Fruit fly (Drosophila melanogaster) whole organism, embryonic: ENCODE results near the gene Datp.
A peak's percentile ranks its signal among the peaks of the same experiment; 100 is the strongest.

Source experiments
- Atf-2 ChIP-seq: fragments of 200-800 bp; sonication (Bioruptor generic); optimal IDR thresholded peaks from 2 replicates; lab custom pipeline; 2016; ENCODE audit warnings: missing biosample characterization, missing genetic modification characterization
- B-H2 ChIP-seq: fragments of 200-800 bp; sonication (Bioruptor generic); optimal IDR thresholded peaks from 2 replicates; lab custom pipeline; 2018; ENCODE audit warnings: missing biosample characterization, mild to moderate bottlenecking, missing genetic modification characterization
- BEAF-32 ChIP-seq: fragments of 200-800 bp; sonication (Bioruptor generic); optimal IDR thresholded peaks from 3 replicates; lab custom pipeline; 2017; ENCODE audit warnings: missing biosample characterization, missing genetic modification characterization, mild to moderate bottlenecking, moderate library complexity, missing genetic modification reagents
- Blimp-1 ChIP-seq: fragments of 200-800 bp; sonication (Bioruptor generic); optimal IDR thresholded peaks from 3 replicates; lab custom pipeline; 2018; ENCODE audit warnings: missing biosample characterization, missing genetic modification characterization, mild to moderate bottlenecking, moderate library complexity, missing genetic modification reagents
- CG12391 ChIP-seq: fragments of 200-800 bp; sonication (Bioruptor generic); optimal IDR thresholded peaks from 3 replicates; lab custom pipeline; 2018; ENCODE audit warnings: missing biosample characterization, mild to moderate bottlenecking, missing genetic modification characterization, moderate library complexity
- CG14667 ChIP-seq: fragments of 200-800 bp; sonication (Bioruptor generic); IDR thresholded peaks from 2 replicates; pipeline ENCODE4 v1.3.6; 2022; ENCODE audit warnings: missing biosample characterization, missing genetic modification characterization
- CG16863 ChIP-seq: fragments of 200-800 bp; sonication (Bioruptor generic); optimal IDR thresholded peaks from 3 replicates; lab custom pipeline; 2016; ENCODE audit warnings: missing biosample characterization, missing genetic modification characterization
- CG17186 ChIP-seq: fragments of 200-800 bp; sonication (Bioruptor generic); optimal IDR thresholded peaks from 3 replicates; lab custom pipeline; 2017; ENCODE audit warnings: missing biosample characterization, missing genetic modification reagents, missing genetic modification characterization
- CG2678 ChIP-seq: fragments of 200-800 bp; sonication (Bioruptor generic); optimal IDR thresholded peaks from 3 replicates; lab custom pipeline; 2019; ENCODE audit warnings: missing biosample characterization, mild to moderate bottlenecking, missing genetic modification characterization, moderate library complexity
- CG2889 ChIP-seq: fragments of 200-800 bp; sonication (Bioruptor generic); IDR thresholded peaks from 3 replicates; pipeline ENCODE4 v1.3.6; 2022; ENCODE audit warnings: missing biosample characterization, missing genetic modification characterization
- CG3065 ChIP-seq: fragments of 200-800 bp; sonication (Bioruptor generic); optimal IDR thresholded peaks from 2 replicates; lab custom pipeline; 2016; ENCODE audit warnings: missing biosample characterization, missing genetic modification characterization
- CG3281 ChIP-seq: fragments of 200-800 bp; sonication (Bioruptor generic); optimal IDR thresholded peaks from 3 replicates; lab custom pipeline; 2017; ENCODE audit warnings: missing biosample characterization, mild to moderate bottlenecking, missing genetic modification characterization
- CG3726 ChIP-seq: fragments of 200-800 bp; sonication (Bioruptor generic); IDR thresholded peaks from 3 replicates; pipeline ENCODE4, ENCODE4 v1.3.6; 2022; ENCODE audit warnings: missing biosample characterization, missing genetic modification characterization
- CG4617 ChIP-seq: fragments of 200-800 bp; sonication (Bioruptor generic); optimal IDR thresholded peaks from 3 replicates; lab custom pipeline; 2016; ENCODE audit warnings: missing biosample characterization, missing genetic modification characterization, borderline replicate concordance
- CG6175 ChIP-seq: fragments of 200-800 bp; sonication (Bioruptor generic); IDR thresholded peaks from 3 replicates; pipeline ENCODE4 v1.3.6; 2022; ENCODE audit warnings: missing biosample characterization, missing genetic modification characterization
- CG6272 ChIP-seq: fragments of 200-800 bp; sonication (Bioruptor generic); IDR thresholded peaks from 2 replicates; pipeline ENCODE4 v1.3.6; 2022; ENCODE audit warnings: missing biosample characterization, missing genetic modification characterization
- CG7745 ChIP-seq: fragments of 200-800 bp; sonication (Bioruptor generic); optimal IDR thresholded peaks from 2 replicates; lab custom pipeline; 2018; ENCODE audit warnings: missing biosample characterization, mild to moderate bottlenecking, missing genetic modification characterization, moderate library complexity
- CG7839 ChIP-seq: fragments of 200-800 bp; sonication (Bioruptor generic); optimal IDR thresholded peaks from 3 replicates; lab custom pipeline; 2018; ENCODE audit warnings: missing biosample characterization, mild to moderate bottlenecking, missing genetic modification characterization, moderate library complexity
- CG7928 ChIP-seq: fragments of 200-800 bp; sonication (Bioruptor generic); optimal IDR thresholded peaks from 2 replicates; lab custom pipeline; 2017; ENCODE audit warnings: missing biosample characterization, mild to moderate bottlenecking, missing genetic modification characterization
- CG8290 ChIP-seq, 3 experiments: fragments of 200-800 bp; sonication (Bioruptor generic); optimal IDR thresholded peaks; 2 replicates each; lab custom pipeline; 2016 to 2019; ENCODE audit warnings: missing biosample characterization in 3 of 3, missing genetic modification characterization in 3 of 3, mild to moderate bottlenecking in 2 of 3, moderate library complexity in 1 of 3
- CG8944 ChIP-seq: fragments of 200-800 bp; sonication (Bioruptor generic); optimal IDR thresholded peaks from 3 replicates; lab custom pipeline; 2016; ENCODE audit warnings: missing biosample characterization, missing genetic modification characterization
- Fer3 ChIP-seq: fragments of 200-800 bp; sonication (Bioruptor generic); optimal IDR thresholded peaks from 2 replicates; lab custom pipeline; 2018; ENCODE audit warnings: missing biosample characterization, mild to moderate bottlenecking, missing genetic modification characterization, moderate library complexity
- H2.0 ChIP-seq: fragments of 200-800 bp; sonication (Bioruptor generic); IDR thresholded peaks from 2 replicates; pipeline ENCODE4 v1.3.6; 2022; ENCODE audit warnings: missing biosample characterization, missing genetic modification characterization
- Hmr ChIP-seq: fragments of 200-800 bp; sonication (Bioruptor generic); optimal IDR thresholded peaks from 3 replicates; lab custom pipeline; 2017; ENCODE audit warnings: mild to moderate bottlenecking, missing biosample characterization, missing genetic modification reagents, missing genetic modification characterization
- Meics ChIP-seq: fragments of 200-800 bp; sonication (Bioruptor generic); optimal IDR thresholded peaks from 2 replicates; lab custom pipeline; 2017; ENCODE audit warnings: missing biosample characterization, mild to moderate bottlenecking, missing genetic modification characterization
- PHDP ChIP-seq: fragments of 200-800 bp; sonication (Bioruptor generic); optimal IDR thresholded peaks from 3 replicates; lab custom pipeline; 2018; ENCODE audit warnings: missing biosample characterization, mild to moderate bottlenecking, missing genetic modification characterization, moderate library complexity
- bsh ChIP-seq, 2 experiments: fragments of 200-800 bp; sonication (Bioruptor generic); optimal IDR thresholded peaks; 2 replicates each; lab custom pipeline; 2017 to 2018; ENCODE audit warnings: mild to moderate bottlenecking in 2 of 2, missing biosample characterization in 2 of 2, missing genetic modification characterization in 2 of 2, moderate library complexity in 1 of 2
- crc ChIP-seq: fragments of 200-800 bp; sonication (Bioruptor generic); optimal IDR thresholded peaks from 2 replicates; lab custom pipeline; 2016; ENCODE audit warnings: missing biosample characterization, missing genetic modification characterization
- cwo ChIP-seq: fragments of 200-800 bp; sonication (Bioruptor generic); optimal IDR thresholded peaks from 3 replicates; lab custom pipeline; 2017; ENCODE audit warnings: missing biosample characterization, missing genetic modification characterization, mild to moderate bottlenecking, moderate library complexity, missing genetic modification reagents
- dm ChIP-seq: fragments of 200-800 bp; sonication (Bioruptor generic); optimal IDR thresholded peaks from 3 replicates; lab custom pipeline; 2016; ENCODE audit warnings: missing biosample characterization, missing genetic modification characterization
- dmrt11E ChIP-seq: fragments of 200-800 bp; sonication (Bioruptor generic); optimal IDR thresholded peaks from 3 replicates; lab custom pipeline; 2018; ENCODE audit warnings: missing biosample characterization, mild to moderate bottlenecking, missing genetic modification characterization, moderate library complexity
- dpn ChIP-seq, 2 experiments: fragments of 200-800 bp; sonication (Bioruptor generic); optimal IDR thresholded peaks; 3 replicates each; lab custom pipeline; 2016; ENCODE audit warnings: missing biosample characterization in 2 of 2, missing genetic modification characterization in 2 of 2
- fd3F ChIP-seq: fragments of 200-800 bp; sonication (Bioruptor generic); optimal IDR thresholded peaks from 2 replicates; lab custom pipeline; 2018; ENCODE audit warnings: missing biosample characterization, mild to moderate bottlenecking, missing genetic modification characterization, moderate library complexity
- kay ChIP-seq: fragments of 200-800 bp; sonication (Bioruptor generic); optimal IDR thresholded peaks from 2 replicates; lab custom pipeline; 2016; ENCODE audit warnings: missing biosample characterization, missing genetic modification characterization
- maf-S ChIP-seq: fragments of 200-800 bp; sonication (Bioruptor generic); optimal IDR thresholded peaks from 2 replicates; lab custom pipeline; 2016; ENCODE audit warnings: missing biosample characterization, missing genetic modification characterization
- nmo ChIP-seq: fragments of 200-800 bp; sonication (Bioruptor generic); optimal IDR thresholded peaks from 2 replicates; lab custom pipeline; 2018; ENCODE audit warnings: missing biosample characterization, mild to moderate bottlenecking, missing genetic modification characterization, moderate library complexity
- pho ChIP-seq: fragments of 200-800 bp; sonication (Bioruptor generic); optimal IDR thresholded peaks from 2 replicates; lab custom pipeline; 2016; ENCODE audit warnings: missing biosample characterization, missing genetic modification characterization
- pita ChIP-seq: fragments of 200-800 bp; sonication (Bioruptor generic); optimal IDR thresholded peaks from 2 replicates; lab custom pipeline; 2017; ENCODE audit warnings: missing biosample characterization, mild to moderate bottlenecking, missing genetic modification characterization
- psq ChIP-seq: fragments of 200-800 bp; sonication (Bioruptor generic); optimal IDR thresholded peaks from 2 replicates; lab custom pipeline; 2017; ENCODE audit warnings: missing biosample characterization, missing genetic modification characterization
- scrt ChIP-seq: fragments of 200-800 bp; sonication (Bioruptor generic); optimal IDR thresholded peaks from 2 replicates; lab custom pipeline; 2018; ENCODE audit warnings: missing biosample characterization, mild to moderate bottlenecking, missing genetic modification characterization, moderate library complexity
- sd ChIP-seq: fragments of 200-800 bp; sonication (Bioruptor generic); optimal IDR thresholded peaks from 3 replicates; lab custom pipeline; 2018; ENCODE audit warnings: missing biosample characterization, mild to moderate bottlenecking, missing genetic modification characterization, moderate library complexity
- slp2 ChIP-seq: fragments of 200-800 bp; sonication (Bioruptor generic); optimal IDR thresholded peaks from 2 replicates; lab custom pipeline; 2016; ENCODE audit warnings: missing biosample characterization, missing genetic modification characterization
- sqz ChIP-seq: fragments of 200-800 bp; sonication (Bioruptor generic); optimal IDR thresholded peaks from 3 replicates; lab custom pipeline; 2018; ENCODE audit warnings: missing biosample characterization, mild to moderate bottlenecking, missing genetic modification characterization
- tap ChIP-seq: fragments of 200-800 bp; optimal IDR thresholded peaks from 3 replicates; lab custom pipeline; 2019; ENCODE audit warnings: missing biosample characterization, mild to moderate bottlenecking, missing genetic modification characterization, moderate library complexity
- tgo ChIP-seq: fragments of 200-800 bp; sonication (Bioruptor generic); IDR thresholded peaks from 3 replicates; pipeline ENCODE4 v1.3.6; 2022; ENCODE audit warnings: missing biosample characterization, missing genetic modification characterization
- twi ChIP-seq: fragments of 200-800 bp; optimal IDR thresholded peaks from 2 replicates; lab custom pipeline; 2019; ENCODE audit warnings: missing biosample characterization, mild to moderate bottlenecking, missing genetic modification characterization, moderate library complexity

Datp gene

dm6 chr2L:9966983-9967737 lies 28.6 kb upstream of the Datp start, which contains the start of the genes Dref and RpL13 (continued):
- TF ChIP-seq CG3726 (GFP tag; lab: Robert Waterston, UW) (peak; percentile 55; the same call in 1 of the 3 replicates), CG2889 (GFP tag; lab: Robert Waterston, UW) (no peak), CG14667 (GFP tag; lab: Robert Waterston, UW) (peak; percentile 16; the same call in 1 of the 2 replicates), twi (tag; lab: Kevin White, UChicago) (peak; percentile 65), CG3065 (GFP tag; lab: Kevin White, UChicago) (peak; percentile 51)

DNA sequence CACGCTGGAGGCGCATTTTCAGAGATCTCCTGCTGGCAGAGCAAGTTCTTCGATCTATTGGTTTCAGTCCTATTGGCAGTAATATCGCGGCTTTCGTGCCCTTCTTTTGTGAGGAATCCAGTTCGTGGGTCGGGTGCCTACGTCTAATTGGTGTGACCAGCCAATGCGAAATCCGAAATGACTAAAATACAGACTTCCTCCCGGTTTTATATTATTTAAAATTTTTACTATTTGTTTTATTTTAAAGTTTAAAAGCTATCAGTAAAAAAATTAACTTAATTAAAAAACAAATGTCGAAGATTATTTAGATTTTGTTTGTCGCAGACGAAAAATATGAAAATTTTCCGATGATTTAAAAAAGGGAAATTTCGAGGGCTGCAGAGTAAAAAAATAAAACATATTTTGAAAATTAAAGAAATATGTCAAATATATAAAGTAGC lies 25.0 kb upstream of the Datp start, which contains the start of gene CG5850:
TSS of gene CG5850 (minus strand) at position 347 of the 440 bp plus-strand sequence.
- TF ChIP-seq pho (GFP tag; lab: Kevin White, UChicago) (no peak), CG3281 (GFP tag; lab: Kevin White, UChicago) (no peak), Fer3 (tag; lab: Kevin White, UChicago) (peak; percentile 25), psq (no peak), Hmr (GFP tag; lab: Kevin White, UChicago) (no peak), pita (no peak), crc (GFP tag; lab: Kevin White, UChicago) (no peak), PHDP (tag; lab: Kevin White, UChicago) (peak; percentile 45), CG17186 (GFP tag; lab: Kevin White, UChicago) (no peak), dm (GFP tag; lab: Kevin White, UChicago) (no peak), CG7745 (tag; lab: Kevin White, UChicago) (no peak), dpn (GFP tag; optimal IDR thresholded peaks at IDR 0.05; lab: Kevin White, UChicago) (no peak), CG8290 (GFP tag; optimal IDR thresholded peaks at IDR 0.05; lab: Kevin White, UChicago) (no peak), CG8290 (tag; optimal IDR thresholded peaks at IDR 0.05; lab: Kevin White, UChicago) (no peak), CG3726 (GFP tag; lab: Robert Waterston, UW) (no peak), CG16863 (GFP tag; lab: Kevin White, UChicago) (no peak), BEAF-32 (GFP tag; lab: Kevin White, UChicago) (peak; percentile 18), tap (tag; lab: Kevin White, UChicago) (no peak), Atf-2 (GFP tag; lab: Kevin White, UChicago) (no peak), sqz (GFP tag; lab: Kevin White, UChicago) (peak; percentile 34), tgo (GFP tag; lab: Robert Waterston, UW) (no peak), CG2678 (tag; lab: Kevin White, UChicago) (peak; percentile 43), sd (peak; percentile 15), scrt (GFP tag; lab: Kevin White, UChicago) (peak; percentile 26), CG12391 (tag; lab: Kevin White, UChicago) (peak; percentile 64), H2.0 (GFP tag; lab: Robert Waterston, UW) (no peak), cwo (no peak), maf-S (GFP tag; lab: Kevin White, UChicago) (no peak), CG8944 (GFP tag; lab: Kevin White, UChicago) (no peak), slp2 (no peak), nmo (peak; percentile 8), B-H2 (GFP tag; lab: Kevin White, UChicago) (no peak), Blimp-1 (GFP tag; lab: Kevin White, UChicago) (peak; percentile 21), fd3F (GFP tag; lab: Kevin White, UChicago) (no peak), dmrt11E (tag; lab: Kevin White, UChicago) (peak; percentile 7), CG6272 (GFP tag; lab: Robert Waterston, UW) (no peak), CG6175 (GFP tag; lab: Robert Waterston, UW) (no peak), CG7928 (peak; percentile 85), kay (GFP tag; lab: Kevin White, UChicago) (no peak), CG4617 (GFP tag; lab: Kevin White, UChicago) (peak; percentile 60), Meics (peak; percentile 1), bsh (GFP tag; optimal IDR thresholded peaks at IDR 0.05; lab: Kevin White, UChicago) (no peak), CG7839 (tag; lab: Kevin White, UChicago) (peak; percentile 35)
